Fruit fly (Drosophila melanogaster): ENCODE measurements around the gene CG7950.
A peak's percentile ranks its signal among the peaks of the same experiment; 100 is the strongest.

The CG7950 gene

DNA sequence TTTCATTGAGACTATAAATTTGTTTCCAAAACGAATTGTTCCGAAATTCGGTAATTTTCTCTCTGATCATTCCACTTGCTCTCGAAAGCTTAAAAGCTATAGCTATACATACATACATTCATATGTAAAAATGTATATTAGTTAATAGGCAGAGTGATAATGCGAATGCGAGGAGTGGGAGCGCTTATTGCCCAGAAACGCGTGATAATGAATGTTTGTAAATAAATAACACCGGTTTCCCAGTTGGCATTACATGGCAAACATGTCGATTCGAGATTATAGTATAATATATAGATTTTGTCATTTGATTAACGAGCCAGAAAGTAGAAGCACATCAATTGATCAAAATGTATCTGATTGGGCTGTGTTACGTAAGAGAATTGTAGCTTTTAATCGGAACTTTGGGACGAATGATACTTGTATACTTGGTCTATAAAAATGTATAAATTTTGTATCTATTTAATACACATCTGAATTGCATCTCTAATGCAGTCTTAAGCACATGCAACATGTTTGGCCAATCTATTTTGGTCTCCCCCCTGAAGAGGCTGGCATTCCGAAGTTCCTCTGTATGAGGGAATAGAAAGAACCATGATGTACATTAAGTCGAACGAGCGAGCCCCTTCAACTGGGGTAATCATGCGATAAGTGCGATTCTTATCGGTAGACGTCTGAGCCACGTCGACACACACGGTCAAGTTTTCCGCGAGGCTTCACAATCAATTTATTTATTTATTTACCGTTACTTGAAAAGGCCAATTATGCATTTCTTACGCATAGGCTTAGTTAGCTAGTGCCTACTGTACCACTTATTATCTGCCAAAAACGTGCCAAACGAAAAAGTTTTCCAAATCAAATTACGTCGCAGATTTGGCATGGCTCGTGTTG, 43.8 kb upstream of the CG7950 start (continued):
- peak; percentile 70 for TF ChIP-seq fkh (GFP tag; optimal IDR thresholded peaks at IDR 0.05)
- no peak for TF ChIP-seq Met (GFP tag; optimal IDR thresholded peaks at IDR 0.05)
- no peak for TF ChIP-seq CG11762 (GFP tag; optimal IDR thresholded peaks at IDR 0.05; ENCODE audit: insufficient read depth)
- peak; percentile 23 for TF ChIP-seq net (GFP tag; optimal IDR thresholded peaks at IDR 0.05)
- TF ChIP-seq Lpt (GFP tag; optimal IDR thresholded peaks at IDR 0.05) = no peak
- TF ChIP-seq vri (GFP tag; optimal IDR thresholded peaks at IDR 0.05) = peak; percentile 68
- TF ChIP-seq CG4318 (GFP tag; optimal IDR thresholded peaks at IDR 0.05) = no peak
- TF ChIP-seq CG34406 (GFP tag; optimal IDR thresholded peaks at IDR 0.05) = no peak
- TF ChIP-seq CG6854 (GFP tag; optimal IDR thresholded peaks at IDR 0.05) = no peak
- TF ChIP-seq CG31627 (GFP tag; optimal IDR thresholded peaks at IDR 0.05) = peak; percentile 17
- TF ChIP-seq achi (GFP tag; optimal IDR thresholded peaks at IDR 0.05) = peak; percentile 32
- no peak for TF ChIP-seq CG16779 (tag; optimal IDR thresholded peaks at IDR 0.05)
- TF ChIP-seq Ets21C (GFP tag; optimal IDR thresholded peaks at IDR 0.05) = no peak
- TF ChIP-seq Eip93F (GFP tag; optimal IDR thresholded peaks at IDR 0.05) = no peak
- no peak for TF ChIP-seq lz (GFP tag; optimal IDR thresholded peaks at IDR 0.05)
- TF ChIP-seq svp (GFP tag) = peak; percentile 44
- TF ChIP-seq topi (GFP tag; optimal IDR thresholded peaks at IDR 0.05) = no peak
- no peak for TF ChIP-seq CG9139 (GFP tag; optimal IDR thresholded peaks at IDR 0.05)
- TF ChIP-seq CG15336 (GFP tag; IDR thresholded peaks at IDR 0.05) = peak; percentile 64
- peak; percentile 46; the same call in 1 of the 3 replicates for TF ChIP-seq CG8119 (GFP tag; IDR thresholded peaks at IDR 0.05)
- TF ChIP-seq Eip78C (GFP tag) = peak; percentile 69
- no peak for TF ChIP-seq CG10631 (GFP tag; optimal IDR thresholded peaks at IDR 0.05)
- TF ChIP-seq acj6 (GFP tag; optimal IDR thresholded peaks at IDR 0.05) = no peak
- TF ChIP-seq cyc (GFP tag; optimal IDR thresholded peaks at IDR 0.05) = no peak
- TF ChIP-seq Hr39 (GFP tag; optimal IDR thresholded peaks at IDR 0.05) = no peak
- TF ChIP-seq Ets96B (tag; optimal IDR thresholded peaks at IDR 0.05) = no peak

DNA sequence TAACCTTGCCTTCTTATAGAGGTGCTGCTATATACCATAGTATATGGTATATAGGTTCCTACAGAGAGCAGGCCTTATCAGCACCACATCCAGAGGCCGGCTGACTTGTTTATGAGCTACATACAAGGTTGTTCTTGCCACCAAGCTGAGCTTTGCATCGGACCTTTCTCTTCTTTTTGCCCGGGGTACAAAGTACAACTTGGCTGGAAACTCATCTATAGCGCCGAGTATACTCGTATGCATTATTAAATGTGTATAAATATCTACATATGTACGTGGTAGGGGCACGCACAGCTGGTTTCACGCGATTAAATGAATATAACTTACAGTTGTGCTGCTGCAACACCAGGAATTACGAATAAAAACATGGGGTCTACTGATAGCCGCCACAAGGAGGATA, 42.8 kb upstream of the CG7950 start:
- TF ChIP-seq Hr39 (GFP tag; optimal IDR thresholded peaks at IDR 0.05) (no peak), Ets96B (tag; optimal IDR thresholded peaks at IDR 0.05) (peak; percentile 46), CG8632 (GFP tag; optimal IDR thresholded peaks at IDR 0.05) (no peak), Blimp-1 (GFP tag; optimal IDR thresholded peaks at IDR 0.05) (peak; percentile 5), Gug (GFP tag; IDR thresholded peaks at IDR 0.05) (no peak), lz (GFP tag; optimal IDR thresholded peaks at IDR 0.05) (no peak), dsx (GFP tag; optimal IDR thresholded peaks at IDR 0.05; ENCODE audit: poor library complexity, severe bottlenecking) (peak; percentile 72), fkh (GFP tag; optimal IDR thresholded peaks at IDR 0.05) (no peak), Eip93F (GFP tag; optimal IDR thresholded peaks at IDR 0.05) (peak; percentile 2), CG16779 (tag; optimal IDR thresholded peaks at IDR 0.05) (peak; percentile 75), CG11902 (GFP tag; optimal IDR thresholded peaks at IDR 0.05) (no peak), Met (GFP tag; optimal IDR thresholded peaks at IDR 0.05) (peak; percentile 7), CG3919 (GFP tag; optimal IDR thresholded peaks at IDR 0.05) (peak; percentile 59), ss (GFP tag; optimal IDR thresholded peaks at IDR 0.05) (peak; percentile 88 to 90), CG32006 (GFP tag; optimal IDR thresholded peaks at IDR 0.05) (no peak), CG7368 (GFP tag; optimal IDR thresholded peaks at IDR 0.05) (no peak), Smox (GFP tag; optimal IDR thresholded peaks at IDR 0.05) (no peak), CG9139 (GFP tag; optimal IDR thresholded peaks at IDR 0.05) (peak; percentile 93), CG34406 (GFP tag; optimal IDR thresholded peaks at IDR 0.05) (no peak), Sox102F (GFP tag; optimal IDR thresholded peaks at IDR 0.05) (no peak), fd59A (GFP tag; optimal IDR thresholded peaks at IDR 0.05) (no peak), vri (GFP tag; optimal IDR thresholded peaks at IDR 0.05) (no peak), Sox14 (GFP tag; optimal IDR thresholded peaks at IDR 0.05) (peak; percentile 6), CG11294 (GFP tag; IDR thresholded peaks at IDR 0.05) (no peak), topi (GFP tag; optimal IDR thresholded peaks at IDR 0.05) (peak; percentile 36), Lpt (GFP tag; optimal IDR thresholded peaks at IDR 0.05) (peak; percentile 16), svp (GFP tag) (peak; percentile 77), pdm3 (GFP tag; optimal IDR thresholded peaks at IDR 0.05) (no peak), CG4318 (GFP tag; optimal IDR thresholded peaks at IDR 0.05) (no peak), Ets21C (GFP tag; optimal IDR thresholded peaks at IDR 0.05) (no peak), eg (GFP tag; IDR thresholded peaks at IDR 0.05) (no peak), Eip75B (GFP tag; optimal IDR thresholded peaks at IDR 0.05) (no peak), esn (GFP tag; optimal IDR thresholded peaks at IDR 0.05) (no peak), CG15336 (GFP tag; IDR thresholded peaks at IDR 0.05) (peak; percentile 40; the same call in 1 of the 2 replicates), net (GFP tag; optimal IDR thresholded peaks at IDR 0.05) (peak; percentile 50), CG6792 (GFP tag; optimal IDR thresholded peaks at IDR 0.05) (no peak), CG1621 (tag; optimal IDR thresholded peaks at IDR 0.05) (peak; percentile 49), Hr38 (GFP tag; optimal IDR thresholded peaks at IDR 0.05) (no peak)
